Fruit fly (Drosophila melanogaster): Measurements from ENCODE around the gene lft.

The lft gene

DNA sequence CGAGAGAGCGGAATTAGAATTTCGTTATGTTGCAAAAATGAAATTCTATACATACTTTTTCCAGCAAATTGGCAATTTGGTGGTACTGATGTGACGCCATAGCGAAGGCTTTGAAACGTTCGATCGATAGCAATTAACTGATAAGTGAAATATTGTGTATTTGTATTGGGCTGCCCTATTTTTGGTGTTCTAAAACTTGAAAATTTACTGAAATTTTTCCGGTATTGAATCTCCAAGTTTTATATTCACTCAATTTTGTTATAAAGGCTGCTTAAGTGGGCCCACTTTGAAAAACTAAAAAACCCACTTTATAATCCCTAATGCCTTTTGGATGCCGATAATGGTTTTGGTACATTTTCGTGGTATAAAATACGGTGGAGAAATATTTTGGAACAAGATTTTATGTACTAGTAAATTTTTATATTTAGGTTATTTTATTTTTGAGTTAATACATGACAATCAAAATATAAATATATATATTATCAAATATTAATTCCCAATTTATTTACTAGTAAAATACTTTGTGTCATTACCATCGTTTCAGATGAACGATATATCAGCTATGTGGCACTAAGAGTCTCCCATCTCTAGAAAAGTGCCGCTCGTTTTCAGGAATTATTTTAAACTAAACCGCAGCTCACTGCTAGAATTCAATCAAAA is 1.7 kb upstream of the lft start, which contains the start of the genes Cand1 and pim (continued):
- TF ChIP-seq Fer1 (GFP tag; optimal IDR thresholded peaks at IDR 0.05) (peak; percentile 3), bsh (GFP tag; optimal IDR thresholded peaks at IDR 0.05) (no peak), Bgb (GFP tag; IDR thresholded peaks at IDR 0.05; ENCODE audit: partially characterized antibody) (peak; percentile 65), CG4820 (GFP tag; optimal IDR thresholded peaks at IDR 0.05) (no peak), pnt (GFP tag; optimal IDR thresholded peaks at IDR 0.05) (no peak), shn (GFP tag; optimal IDR thresholded peaks at IDR 0.05) (no peak), disco-r (GFP tag; optimal IDR thresholded peaks at IDR 0.05) (no peak), sima (GFP tag; optimal IDR thresholded peaks at IDR 0.05) (no peak), tup (GFP tag; optimal IDR thresholded peaks at IDR 0.05) (no peak), Atf6 (GFP tag; IDR thresholded peaks at IDR 0.05) (no peak), ap (GFP tag; IDR thresholded peaks at IDR 0.05) (no peak), CG14441 (GFP tag; IDR thresholded peaks at IDR 0.05) (no peak), CG4854 (GFP tag; optimal IDR thresholded peaks at IDR 0.05) (no peak), zfh2 (GFP tag; optimal IDR thresholded peaks at IDR 0.05) (no peak), nerfin-1 (tag; optimal IDR thresholded peaks at IDR 0.05) (peak; percentile 26), CG4404 (GFP tag; IDR thresholded peaks at IDR 0.05) (no peak), Bdp1 (GFP tag; optimal IDR thresholded peaks at IDR 0.05) (no peak), dpn (GFP tag; optimal IDR thresholded peaks at IDR 0.05) (peak in 1 of 2 experiments; percentile 12), CG12104 (GFP tag; optimal IDR thresholded peaks at IDR 0.05) (no peak), corto (GFP tag; optimal IDR thresholded peaks at IDR 0.05) (no peak), mld (GFP tag; IDR thresholded peaks at IDR 0.05; ENCODE audit: partially characterized antibody) (no peak), danr (GFP tag; IDR thresholded peaks at IDR 0.05) (no peak), CG17328 (GFP tag; IDR thresholded peaks at IDR 0.05) (no peak), pan (optimal IDR thresholded peaks at IDR 0.05) (no peak), pan (GFP tag; optimal IDR thresholded peaks at IDR 0.05 in 1 of 2, IDR thresholded peaks at IDR 0.05 in 1 of 2) (no peak), Asciz (GFP tag; optimal IDR thresholded peaks at IDR 0.05) (no peak), Taf1 (GFP tag; IDR thresholded peaks at IDR 0.05) (no peak), sr (GFP tag; IDR thresholded peaks at IDR 0.05) (no peak), Hmx (GFP tag; optimal IDR thresholded peaks at IDR 0.05) (no peak), knrl (GFP tag; IDR thresholded peaks at IDR 0.05; ENCODE audit: partially characterized antibody) (peak; percentile 75), gt (GFP tag; IDR thresholded peaks at IDR 0.05) (no peak), ewg (GFP tag; optimal IDR thresholded peaks at IDR 0.05) (no peak), CG15073 (GFP tag; optimal IDR thresholded peaks at IDR 0.05) (no peak), CG13123 (GFP tag; optimal IDR thresholded peaks at IDR 0.05) (no peak), zfh1 (GFP tag; IDR thresholded peaks at IDR 0.05) (no peak), usp (GFP tag; optimal IDR thresholded peaks at IDR 0.05) (no peak), sd (tag; optimal IDR thresholded peaks at IDR 0.05) (peak; percentile 50), crp (GFP tag; optimal IDR thresholded peaks at IDR 0.05) (no peak), CG10654 (GFP tag; optimal IDR thresholded peaks at IDR 0.05) (no peak), lola (GFP tag; optimal IDR thresholded peaks at IDR 0.05) (peak in 1 of 3 experiments; percentile 19), E2f2 (GFP tag; IDR thresholded peaks at IDR 0.05) (peak; percentile 83), scrt (GFP tag; optimal IDR thresholded peaks at IDR 0.05) (no peak), CG7556 (GFP tag; optimal IDR thresholded peaks at IDR 0.05) (no peak), CG6175 (GFP tag; IDR thresholded peaks at IDR 0.05) (no peak), CG9437 (GFP tag; optimal IDR thresholded peaks at IDR 0.05) (no peak), al (GFP tag; IDR thresholded peaks at IDR 0.05) (no peak), CG12659 (GFP tag; optimal IDR thresholded peaks at IDR 0.05) (peak; percentile 70), CG3407 (GFP tag; optimal IDR thresholded peaks at IDR 0.05) (no peak), CG11093 (GFP tag; IDR thresholded peaks at IDR 0.05) (no peak), tll (GFP tag; optimal IDR thresholded peaks at IDR 0.05) (no peak)

Data from whole organism, embryonic.